Fruit fly (Drosophila melanogaster) whole organism, embryonic: ENCODE data around the gene CG6927.

Experiments used
- ATbp ChIP-seq: fragments of 200-800 bp; sonication (Bioruptor generic); optimal IDR thresholded peaks from 2 replicates; lab custom pipeline; 2017; ENCODE audit warnings: missing biosample characterization, mild to moderate bottlenecking, missing genetic modification characterization, missing genetic modification reagents
- Aef1 ChIP-seq: fragments of 200-800 bp; sonication (Bioruptor generic); IDR thresholded peaks from 3 replicates; pipeline ENCODE4 v1.3.6; 2022; ENCODE audit warnings: missing biosample characterization, missing genetic modification characterization
- B-H2 ChIP-seq: fragments of 200-800 bp; sonication (Bioruptor generic); optimal IDR thresholded peaks from 2 replicates; lab custom pipeline; 2018; ENCODE audit warnings: missing biosample characterization, mild to moderate bottlenecking, missing genetic modification characterization
- CG10267 ChIP-seq: fragments of 200-800 bp; sonication (Bioruptor generic); optimal IDR thresholded peaks from 2 replicates; lab custom pipeline; 2018; ENCODE audit warnings: missing biosample characterization, mild to moderate bottlenecking, missing genetic modification characterization, moderate library complexity
- CG10321 ChIP-seq: fragments of 200-800 bp; sonication (Bioruptor generic); IDR thresholded peaks from 2 replicates; pipeline ENCODE4 v1.3.6; 2022; ENCODE audit warnings: missing biosample characterization, missing genetic modification characterization
- CG11695 ChIP-seq: fragments of 200-800 bp; sonication (Bioruptor generic); IDR thresholded peaks from 3 replicates; pipeline ENCODE4 v1.3.6; 2022; ENCODE audit warnings: missing biosample characterization, missing genetic modification characterization
- CG12236 ChIP-seq: fragments of 200-800 bp; sonication (Bioruptor generic); optimal IDR thresholded peaks from 2 replicates; lab custom pipeline; 2016; ENCODE audit warnings: missing biosample characterization, missing genetic modification characterization
- CG14710 ChIP-seq: fragments of 200-800 bp; sonication (Bioruptor generic); optimal IDR thresholded peaks from 3 replicates; lab custom pipeline; 2019; ENCODE audit warnings: missing biosample characterization, mild to moderate bottlenecking, missing genetic modification characterization, moderate library complexity
- CG14860 ChIP-seq: fragments of 200-800 bp; sonication (Bioruptor generic); IDR thresholded peaks from 3 replicates; pipeline ENCODE4 v1.3.6; 2022; ENCODE audit warnings: missing biosample characterization, missing genetic modification characterization; ENCODE audit not compliant: partially characterized antibody
- CG14965 ChIP-seq: fragments of 200-800 bp; sonication (Bioruptor generic); optimal IDR thresholded peaks from 2 replicates; lab custom pipeline; 2016; ENCODE audit warnings: missing biosample characterization, missing genetic modification characterization, borderline replicate concordance
- CG15073 ChIP-seq: fragments of 200-800 bp; sonication (Bioruptor generic); optimal IDR thresholded peaks from 2 replicates; lab custom pipeline; 2016; ENCODE audit warnings: missing biosample characterization, missing genetic modification characterization
- CG17186 ChIP-seq: fragments of 200-800 bp; sonication (Bioruptor generic); optimal IDR thresholded peaks from 3 replicates; lab custom pipeline; 2017; ENCODE audit warnings: missing biosample characterization, missing genetic modification reagents, missing genetic modification characterization
- CG18262 ChIP-seq: fragments of 200-800 bp; optimal IDR thresholded peaks from 3 replicates; lab custom pipeline; 2019; ENCODE audit warnings: missing biosample characterization, mild to moderate bottlenecking, missing genetic modification characterization, moderate library complexity
- CG2678 ChIP-seq: fragments of 200-800 bp; sonication (Bioruptor generic); optimal IDR thresholded peaks from 3 replicates; lab custom pipeline; 2019; ENCODE audit warnings: missing biosample characterization, mild to moderate bottlenecking, missing genetic modification characterization, moderate library complexity
- CG2889 ChIP-seq: fragments of 200-800 bp; sonication (Bioruptor generic); IDR thresholded peaks from 3 replicates; pipeline ENCODE4 v1.3.6; 2022; ENCODE audit warnings: missing biosample characterization, missing genetic modification characterization
- CG5180 ChIP-seq: fragments of 200-800 bp; sonication (Bioruptor generic); optimal IDR thresholded peaks from 3 replicates; lab custom pipeline; 2017; ENCODE audit warnings: missing biosample characterization, missing genetic modification characterization, mild to moderate bottlenecking, moderate library complexity, missing genetic modification reagents
- CG6272 ChIP-seq: fragments of 200-800 bp; sonication (Bioruptor generic); IDR thresholded peaks from 2 replicates; pipeline ENCODE4 v1.3.6; 2022; ENCODE audit warnings: missing biosample characterization, missing genetic modification characterization
- CG7786 ChIP-seq: fragments of 200-800 bp; sonication (Bioruptor generic); optimal IDR thresholded peaks from 2 replicates; lab custom pipeline; 2016; ENCODE audit warnings: missing biosample characterization, missing genetic modification characterization
- CG9609 ChIP-seq: fragments of 200-800 bp; sonication (Bioruptor generic); optimal IDR thresholded peaks from 3 replicates; lab custom pipeline; 2016; ENCODE audit warnings: missing biosample characterization, missing genetic modification characterization
- Dek ChIP-seq: fragments of 200-800 bp; sonication (Bioruptor generic); optimal IDR thresholded peaks from 3 replicates; lab custom pipeline; 2019; ENCODE audit warnings: missing biosample characterization, mild to moderate bottlenecking, missing genetic modification characterization, moderate library complexity
- Ets97D ChIP-seq: fragments of 200-800 bp; sonication (Bioruptor generic); optimal IDR thresholded peaks from 3 replicates; lab custom pipeline; 2016; ENCODE audit warnings: missing biosample characterization, missing genetic modification characterization
- Kr ChIP-seq: fragments of 200-800 bp; sonication (Bioruptor generic); optimal IDR thresholded peaks from 2 replicates; lab custom pipeline; 2017; ENCODE audit warnings: missing biosample characterization, mild to moderate bottlenecking, missing genetic modification characterization
- NFAT ChIP-seq: fragments of 200-800 bp; sonication (Bioruptor generic); IDR thresholded peaks from 2 replicates; pipeline ENCODE4 v1.3.6; 2022; ENCODE audit warnings: missing biosample characterization, missing genetic modification characterization
- Optix ChIP-seq: fragments of 200-800 bp; sonication (Bioruptor generic); IDR thresholded peaks from 3 replicates; pipeline ENCODE4 v1.3.6; 2022; ENCODE audit warnings: missing biosample characterization, missing genetic modification characterization
- Rfx ChIP-seq: fragments of 200-800 bp; sonication (Bioruptor generic); IDR thresholded peaks from 2 replicates; pipeline ENCODE4 v1.3.6; 2022; ENCODE audit warnings: missing biosample characterization, missing genetic modification characterization
- Sin3A ChIP-seq: fragments of >200 bp; optimal IDR thresholded peaks from 2 replicates; lab custom pipeline; 2018
- Spps ChIP-seq: fragments of 200-800 bp; sonication (Bioruptor generic); optimal IDR thresholded peaks from 2 replicates; lab custom pipeline; 2018; ENCODE audit warnings: missing biosample characterization, mild to moderate bottlenecking, missing genetic modification characterization
- Trl ChIP-seq, 3 experiments: fragments of >200 bp in 2 of 3; fragments of 200-800 bp in 1 of 3; sonication (Bioruptor generic) in 1 of 3; optimal IDR thresholded peaks; 2 replicates in 1 of 3; 3 replicates in 2 of 3; lab custom pipeline; 2016 to 2017; ENCODE audit warnings: missing biosample characterization in 1 of 3, missing genetic modification characterization in 1 of 3
- ash1 ChIP-seq: fragments of 200-800 bp; sonication (Bioruptor generic); optimal IDR thresholded peaks from 2 replicates; lab custom pipeline; 2018; ENCODE audit warnings: missing biosample characterization, mild to moderate bottlenecking, missing genetic modification characterization
- ato ChIP-seq: fragments of 200-800 bp; sonication (Bioruptor generic); IDR thresholded peaks from 2 replicates; pipeline ENCODE4 v1.3.6; 2022; ENCODE audit warnings: missing biosample characterization, missing genetic modification characterization; ENCODE audit not compliant: partially characterized antibody
- bbx ChIP-seq: fragments of 200-800 bp; sonication (Bioruptor generic); IDR thresholded peaks from 2 replicates; pipeline ENCODE4 v1.3.6; 2022; ENCODE audit warnings: missing biosample characterization, missing genetic modification characterization; ENCODE audit not compliant: partially characterized antibody
- chinmo ChIP-seq: fragments of 200-800 bp; sonication (Bioruptor generic); IDR thresholded peaks from 4 replicates; pipeline ENCODE4 v1.3.6; 2022; ENCODE audit warnings: missing biosample characterization, missing genetic modification characterization; ENCODE audit not compliant: partially characterized antibody
- chm ChIP-seq: fragments of 200-800 bp; sonication (Bioruptor generic); IDR thresholded peaks from 2 replicates; pipeline ENCODE4 v1.3.6; 2022; ENCODE audit warnings: missing biosample characterization, missing genetic modification characterization
- gcm ChIP-seq: fragments of 200-800 bp; sonication (Bioruptor generic); optimal IDR thresholded peaks from 2 replicates; lab custom pipeline; 2019; ENCODE audit warnings: missing biosample characterization, mild to moderate bottlenecking, missing genetic modification characterization, moderate library complexity
- hkb ChIP-seq, 2 experiments: fragments of 200-800 bp in 1 of 2; fragments of >200 bp in 1 of 2; sonication (Bioruptor generic) in 1 of 2; IDR thresholded peaks in 1 of 2; optimal IDR thresholded peaks in 1 of 2; 2 replicates each; pipeline versions ENCODE4 v1.3.6 to Lab custom; 2017 to 2022; ENCODE audit warnings: missing biosample characterization in 1 of 2, missing genetic modification characterization in 1 of 2
- inv ChIP-seq: fragments of 200-800 bp; sonication (Bioruptor generic); IDR thresholded peaks from 2 replicates; pipeline ENCODE4 v1.3.6; 2022; ENCODE audit warnings: missing biosample characterization, missing genetic modification characterization; ENCODE audit not compliant: partially characterized antibody
- lbe ChIP-seq: fragments of 200-800 bp; sonication (Bioruptor generic); optimal IDR thresholded peaks from 2 replicates; lab custom pipeline; 2016; ENCODE audit warnings: missing biosample characterization, mild to moderate bottlenecking, missing genetic modification characterization
- lilli ChIP-seq: fragments of 200-800 bp; sonication (Bioruptor generic); optimal IDR thresholded peaks from 3 replicates; lab custom pipeline; 2016; ENCODE audit warnings: missing biosample characterization, missing genetic modification characterization
- lov ChIP-seq, 2 experiments: fragments of 200-800 bp in 1 of 2; fragments of >200 bp in 1 of 2; sonication (Bioruptor generic) in 1 of 2; IDR thresholded peaks in 1 of 2; optimal IDR thresholded peaks in 1 of 2; 2 replicates in 1 of 2; 3 replicates in 1 of 2; pipeline versions ENCODE4 v1.3.6 to Lab custom; 2017 to 2022; ENCODE audit warnings: missing biosample characterization in 1 of 2, missing genetic modification characterization in 1 of 2
- nerfin-2 ChIP-seq: fragments of 200-800 bp; sonication (Bioruptor generic); IDR thresholded peaks from 2 replicates; pipeline ENCODE4 v1.3.6; 2022; ENCODE audit warnings: missing biosample characterization, missing genetic modification characterization; ENCODE audit not compliant: partially characterized antibody
- otp ChIP-seq: fragments of 200-800 bp; sonication (Bioruptor generic); IDR thresholded peaks from 3 replicates; pipeline ENCODE4, ENCODE4 v1.3.6; 2022; ENCODE audit warnings: missing biosample characterization, missing genetic modification characterization
- schlank ChIP-seq: fragments of 200-800 bp; sonication (Bioruptor generic); optimal IDR thresholded peaks from 2 replicates; lab custom pipeline; 2018; ENCODE audit warnings: missing biosample characterization, mild to moderate bottlenecking, missing genetic modification characterization
- scrt ChIP-seq: fragments of 200-800 bp; sonication (Bioruptor generic); optimal IDR thresholded peaks from 2 replicates; lab custom pipeline; 2018; ENCODE audit warnings: missing biosample characterization, mild to moderate bottlenecking, missing genetic modification characterization, moderate library complexity
- sens ChIP-seq: fragments of 200-800 bp; sonication (Bioruptor generic); peaks from one replicate; lab custom pipeline; 2016; ENCODE audit warnings: missing biosample characterization, missing genetic modification characterization
- sisA ChIP-seq: fragments of 200-800 bp; sonication (Bioruptor generic); IDR thresholded peaks from 2 replicates; pipeline ENCODE4 v1.3.6; 2022; ENCODE audit warnings: missing biosample characterization, missing genetic modification characterization
- slou ChIP-seq: fragments of 200-800 bp; sonication (Bioruptor generic); optimal IDR thresholded peaks from 3 replicates; lab custom pipeline; 2016; ENCODE audit warnings: missing biosample characterization, missing genetic modification characterization
- sug ChIP-seq: fragments of 200-800 bp; optimal IDR thresholded peaks from 2 replicates; lab custom pipeline; 2019; ENCODE audit warnings: missing biosample characterization, mild to moderate bottlenecking, missing genetic modification characterization, moderate library complexity
- vvl ChIP-seq: fragments of 200-800 bp; sonication (Bioruptor generic); IDR thresholded peaks from 2 replicates; pipeline ENCODE4 v1.3.6; 2022; ENCODE audit warnings: missing biosample characterization, missing genetic modification characterization
- yki ChIP-seq: fragments of >200 bp; optimal IDR thresholded peaks from 3 replicates; lab custom pipeline; 2018
- zfh1 ChIP-seq: fragments of 200-800 bp; sonication (Bioruptor generic); IDR thresholded peaks from 3 replicates; pipeline ENCODE4 v1.3.6; 2022; ENCODE audit warnings: missing biosample characterization, missing genetic modification characterization

CG6927 gene

DNA sequence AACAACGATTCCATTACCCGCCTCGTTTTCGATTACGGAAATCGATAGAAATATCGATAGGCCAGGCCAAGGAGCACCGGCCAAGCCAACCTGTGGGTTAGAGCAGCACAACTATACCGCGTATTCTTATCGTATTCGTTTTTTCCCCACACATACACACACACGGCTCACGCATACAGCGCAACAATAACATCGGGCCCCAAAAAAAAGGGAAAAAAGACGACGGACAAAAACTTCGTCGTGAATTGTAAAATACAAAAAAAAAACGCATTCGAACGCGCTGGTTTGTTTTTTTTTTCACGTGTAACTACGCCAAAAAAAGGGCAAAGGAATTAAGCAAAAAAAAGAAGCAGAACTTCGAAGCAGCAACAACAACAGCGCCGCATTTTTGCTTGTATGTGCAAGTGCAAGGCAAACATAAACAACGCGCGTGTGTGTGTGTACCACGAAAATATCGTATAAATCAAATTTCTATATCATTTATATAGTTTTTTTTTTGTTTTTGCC lies 2.3 kb downstream of the CG6927 start, which contains the start of gene CG32772 (continued):
- TF ChIP-seq sug (tag; lab: Kevin White, UChicago) (no peak), B-H2 (no peak), lov (optimal IDR thresholded peaks at IDR 0.05; lab: Kevin White, UChicago) (no peak), lov (GFP tag; IDR thresholded peaks at IDR 0.05; lab: Robert Waterston, UW) (no peak), CG5180 (GFP tag; lab: Kevin White, UChicago) (peak; percentile 15), chinmo (GFP tag; lab: Robert Waterston, UW) (peak; percentile 97), Rfx (GFP tag; lab: Robert Waterston, UW) (0 out of 2 replicates have a peak, but pooled peaks have one; percentile 11), sens (GFP tag; lab: Kevin White, UChicago) (peak; percentile 86), sisA (GFP tag; lab: Robert Waterston, UW) (no peak), hkb (optimal IDR thresholded peaks at IDR 0.05; lab: Kevin White, UChicago) (no peak), hkb (GFP tag; IDR thresholded peaks at IDR 0.05; lab: Robert Waterston, UW) (no peak), chm (GFP tag; lab: Robert Waterston, UW) (0 out of 2 replicates have a peak, but pooled peaks have one; percentile 36), schlank (tag; lab: Kevin White, UChicago) (no peak), Trl (optimal IDR thresholded peaks at IDR 0.05; lab: Kevin White, UChicago) (no peak), Trl (GFP tag; optimal IDR thresholded peaks at IDR 0.05; lab: Kevin White, UChicago) (no peak), CG14710 (tag; lab: Kevin White, UChicago) (peak; percentile 12), lilli (GFP tag; lab: Kevin White, UChicago) (peak; percentile 4), CG14860 (peak; percentile 76), gcm (GFP tag; lab: Kevin White, UChicago) (no peak), CG12236 (GFP tag; lab: Kevin White, UChicago) (no peak), Kr (GFP tag; lab: Kevin White, UChicago) (no peak), CG15073 (no peak), Optix (GFP tag; lab: Robert Waterston, UW) (no peak), CG11695 (GFP tag; lab: Robert Waterston, UW) (no peak), CG10267 (tag; lab: Kevin White, UChicago) (peak; percentile 7), Dek (tag; lab: Kevin White, UChicago) (no peak), CG18262 (tag; lab: Kevin White, UChicago) (no peak), vvl (GFP tag; lab: Robert Waterston, UW) (no peak), CG14965 (GFP tag; lab: Kevin White, UChicago) (no peak), Aef1 (GFP tag; lab: Robert Waterston, UW) (peak; percentile 70), ato (GFP tag; lab: Robert Waterston, UW) (peak; percentile 85), lbe (peak; percentile 85), inv (GFP tag; lab: Robert Waterston, UW) (peak; percentile 67), nerfin-2 (peak; percentile 88), yki (lab: Kevin White, UChicago) (no peak), CG2889 (no peak), CG7786 (GFP tag; lab: Kevin White, UChicago) (no peak), Spps (tag; lab: Kevin White, UChicago) (no peak), CG10321 (peak; percentile 97), NFAT (no peak), slou (GFP tag; lab: Kevin White, UChicago) (no peak), Sin3A (lab: Kevin White, UChicago) (peak; percentile 15), CG9609 (GFP tag; lab: Kevin White, UChicago) (no peak), scrt (GFP tag; lab: Kevin White, UChicago) (peak; percentile 25), zfh1 (GFP tag; lab: Robert Waterston, UW) (no peak), ash1 (GFP tag; lab: Kevin White, UChicago) (no peak), bbx (GFP tag; lab: Robert Waterston, UW) (peak; percentile 89), CG17186 (peak; percentile 82), ATbp (no peak), CG2678 (tag; lab: Kevin White, UChicago) (no peak), Ets97D (no peak), otp (GFP tag; lab: Robert Waterston, UW) (peak; percentile 26; the same call in 1 of the 3 replicates), CG6272 (GFP tag; lab: Robert Waterston, UW) (no peak)
